Worm (Caenorhabditis elegans): Measurements from ENCODE around the gene H40L08.3.

The H40L08.3 gene

ce11 chrX:15084395-15084794 lies 8.5 kb upstream of the H40L08.3 start, which contains the start of gene F09B12.5:
Gene F09B12.5 (plus strand): TSS chrX:15084695.
- no peak for TF ChIP-seq nhr-237 (tag; optimal IDR thresholded peaks at IDR 0.05)
- TF ChIP-seq lin-13 (tag; optimal IDR thresholded peaks at IDR 0.05), result no peak
- TF ChIP-seq ceh-39 (tag; optimal IDR thresholded peaks at IDR 0.05), result no peak
- TF ChIP-seq mep-1 (tag; optimal IDR thresholded peaks at IDR 0.05), result no peak
- no peak for TF ChIP-seq ham-2 (GFP tag; optimal IDR thresholded peaks at IDR 0.05)
- no peak for TF ChIP-seq nhr-76 (tag; optimal IDR thresholded peaks at IDR 0.05)
- no peak for TF ChIP-seq ceh-43 (GFP tag; optimal IDR thresholded peaks at IDR 0.05)
- no peak for TF ChIP-seq elt-1 (tag; optimal IDR thresholded peaks at IDR 0.05; ENCODE audit: borderline replicate concordance, insufficient read depth)
- no peak for TF ChIP-seq M03D4.4 (tag; optimal IDR thresholded peaks at IDR 0.05)
- TF ChIP-seq mls-2 (tag; optimal IDR thresholded peaks at IDR 0.05), result no peak

- TF ChIP-seq tbx-8 (GFP tag; optimal IDR thresholded peaks at IDR 0.05) (no peak), ces-1 (GFP tag; optimal IDR thresholded peaks at IDR 0.05) (peak; percentile 56), mep-1 (tag; optimal IDR thresholded peaks at IDR 0.05) (peak; percentile 9), pha-4 (tag; optimal IDR thresholded peaks at IDR 0.05) (peak; percentile 10), ceh-39 (tag; optimal IDR thresholded peaks at IDR 0.05) (peak; percentile 9), sptf-1 (tag; optimal IDR thresholded peaks at IDR 0.05) (no peak), elt-1 (tag; optimal IDR thresholded peaks at IDR 0.05; ENCODE audit: borderline replicate concordance, insufficient read depth) (peak; percentile 15)
These were observed 7.9 kb upstream of the H40L08.3 start, which contains the start of gene H40L08.1 for ce11 chrX:15083795-15084194. Gene H40L08.1 (minus strand): TSS chrX:15084086.

ce11 chrX:15081486-15081885 lies 5.6 kb upstream of the H40L08.3 start:
- TF ChIP-seq drap-1 (GFP tag; optimal IDR thresholded peaks at IDR 0.05) (no peak), ztf-11 (tag; optimal IDR thresholded peaks at IDR 0.05) (no peak), nhr-2 (tag; optimal IDR thresholded peaks at IDR 0.05) (no peak), elt-1 (tag; optimal IDR thresholded peaks at IDR 0.05; ENCODE audit: borderline replicate concordance, insufficient read depth) (no peak), nhr-12 (tag; optimal IDR thresholded peaks at IDR 0.05) (no peak), nhr-28 (tag; optimal IDR thresholded peaks at IDR 0.05) (no peak), ceh-39 (tag; optimal IDR thresholded peaks at IDR 0.05) (no peak), tbx-8 (GFP tag; optimal IDR thresholded peaks at IDR 0.05) (no peak), zip-8 (tag; optimal IDR thresholded peaks at IDR 0.05) (no peak), snpc-4 (tag; optimal IDR thresholded peaks at IDR 0.05) (no peak), mab-5 (tag; optimal IDR thresholded peaks at IDR 0.05) (no peak), bed-3 (GFP tag; optimal IDR thresholded peaks at IDR 0.05) (no peak), pha-4 (tag; optimal IDR thresholded peaks at IDR 0.05) (no peak), flh-1 (GFP tag; optimal IDR thresholded peaks at IDR 0.05) (no peak), sem-2 (GFP tag; optimal IDR thresholded peaks at IDR 0.05) (no peak), elt-3 (tag; optimal IDR thresholded peaks at IDR 0.05) (no peak), nhr-237 (tag; optimal IDR thresholded peaks at IDR 0.05) (no peak), unc-39 (tag; optimal IDR thresholded peaks at IDR 0.05) (no peak)

- TF ChIP-seq flh-1 (GFP tag; optimal IDR thresholded peaks at IDR 0.05), result no peak
- no peak for TF ChIP-seq sem-2 (GFP tag; optimal IDR thresholded peaks at IDR 0.05)
- TF ChIP-seq mep-1 (tag; optimal IDR thresholded peaks at IDR 0.05), result no peak
- no peak for TF ChIP-seq nhr-76 (tag; optimal IDR thresholded peaks at IDR 0.05)
- TF ChIP-seq ceh-83 (GFP tag; optimal IDR thresholded peaks at IDR 0.05), result no peak
- TF ChIP-seq elt-3 (tag; optimal IDR thresholded peaks at IDR 0.05), result no peak
- no peak for TF ChIP-seq unc-120 (tag; optimal IDR thresholded peaks at IDR 0.05; ENCODE audit: poor library complexity, severe bottlenecking)
- no peak for TF ChIP-seq unc-62 (GFP tag; optimal IDR thresholded peaks at IDR 0.05)
- no peak for TF ChIP-seq cnd-1 (tag; optimal IDR thresholded peaks at IDR 0.05)
- TF ChIP-seq bed-3 (GFP tag; optimal IDR thresholded peaks at IDR 0.05), result no peak
- TF ChIP-seq tbx-8 (GFP tag; optimal IDR thresholded peaks at IDR 0.05), result no peak
These were observed 3.5 kb upstream of the H40L08.3 start for ce11 chrX:15079406-15079805.

- no peak for TF ChIP-seq ceh-39 (tag; optimal IDR thresholded peaks at IDR 0.05)
- TF ChIP-seq bed-3 (GFP tag; optimal IDR thresholded peaks at IDR 0.05), result no peak
- no peak for TF ChIP-seq elt-3 (tag; optimal IDR thresholded peaks at IDR 0.05)
- TF ChIP-seq nhr-12 (tag; optimal IDR thresholded peaks at IDR 0.05), result no peak
- no peak for TF ChIP-seq lin-32 (GFP tag; optimal IDR thresholded peaks at IDR 0.05)
- TF ChIP-seq drap-1 (GFP tag; optimal IDR thresholded peaks at IDR 0.05), result no peak
- TF ChIP-seq mep-1 (tag; optimal IDR thresholded peaks at IDR 0.05), result no peak
- no peak for TF ChIP-seq ham-2 (GFP tag; optimal IDR thresholded peaks at IDR 0.05)
- TF ChIP-seq zip-8 (tag; optimal IDR thresholded peaks at IDR 0.05), result no peak
- no peak for TF ChIP-seq unc-120 (tag; optimal IDR thresholded peaks at IDR 0.05; ENCODE audit: poor library complexity, severe bottlenecking)
- TF ChIP-seq flh-1 (GFP tag; optimal IDR thresholded peaks at IDR 0.05), result no peak
- TF ChIP-seq cnd-1 (tag; optimal IDR thresholded peaks at IDR 0.05), result no peak
- TF ChIP-seq ceh-83 (GFP tag; optimal IDR thresholded peaks at IDR 0.05), result no peak
- no peak for TF ChIP-seq mab-5 (tag; optimal IDR thresholded peaks at IDR 0.05)
- no peak for TF ChIP-seq ztf-11 (tag; optimal IDR thresholded peaks at IDR 0.05)
These were observed 2.4 kb upstream of the H40L08.3 start for ce11 chrX:15078276-15078675.

All from whole organism, mixed stage, embryonic.